Fruit fly (Drosophila melanogaster) whole organism, embryonic: ENCODE results near the gene CG34181.

Experiments used
- Atf3 ChIP-seq: fragments of 200-800 bp; sonication (Bioruptor generic); optimal IDR thresholded peaks from 3 replicates; lab custom pipeline; 2016; ENCODE audit warnings: missing biosample characterization, missing genetic modification characterization
- Blimp-1 ChIP-seq: fragments of 200-800 bp; sonication (Bioruptor generic); optimal IDR thresholded peaks from 3 replicates; lab custom pipeline; 2018; ENCODE audit warnings: missing biosample characterization, missing genetic modification characterization, mild to moderate bottlenecking, moderate library complexity, missing genetic modification reagents
- CG10366 ChIP-seq: fragments of 200-800 bp; sonication (Bioruptor generic); IDR thresholded peaks from 2 replicates; pipeline ENCODE4 v1.3.6; 2022; ENCODE audit warnings: missing biosample characterization, missing genetic modification characterization
- CG1233 ChIP-seq: fragments of 200-800 bp; sonication (Bioruptor generic); optimal IDR thresholded peaks from 4 replicates; lab custom pipeline; 2018; ENCODE audit warnings: missing biosample characterization, mild to moderate bottlenecking, missing genetic modification characterization
- CG14965 ChIP-seq: fragments of 200-800 bp; sonication (Bioruptor generic); optimal IDR thresholded peaks from 2 replicates; lab custom pipeline; 2016; ENCODE audit warnings: missing biosample characterization, missing genetic modification characterization, borderline replicate concordance
- CG15479 ChIP-seq: fragments of 200-800 bp; sonication (Bioruptor generic); optimal IDR thresholded peaks from 3 replicates; lab custom pipeline; 2019; ENCODE audit warnings: missing biosample characterization, mild to moderate bottlenecking, missing genetic modification characterization, moderate library complexity
- CG17359 ChIP-seq: fragments of 200-800 bp; sonication (Bioruptor generic); optimal IDR thresholded peaks from 3 replicates; lab custom pipeline; 2018; ENCODE audit warnings: missing biosample characterization, mild to moderate bottlenecking, missing genetic modification characterization, moderate library complexity
- CG17385 ChIP-seq: fragments of 200-800 bp; sonication (Bioruptor generic); optimal IDR thresholded peaks from 3 replicates; lab custom pipeline; 2018; ENCODE audit warnings: missing biosample characterization, mild to moderate bottlenecking, missing genetic modification characterization
- CG2678 ChIP-seq: fragments of 200-800 bp; sonication (Bioruptor generic); optimal IDR thresholded peaks from 3 replicates; lab custom pipeline; 2019; ENCODE audit warnings: missing biosample characterization, mild to moderate bottlenecking, missing genetic modification characterization, moderate library complexity
- CG30020 ChIP-seq: fragments of 200-800 bp; optimal IDR thresholded peaks from 2 replicates; lab custom pipeline; 2019; ENCODE audit warnings: missing biosample characterization, mild to moderate bottlenecking, missing genetic modification characterization, moderate library complexity
- CG33557 ChIP-seq: fragments of 200-800 bp; sonication (Bioruptor generic); optimal IDR thresholded peaks from 2 replicates; lab custom pipeline; 2019; ENCODE audit warnings: missing biosample characterization, mild to moderate bottlenecking, missing genetic modification characterization, moderate library complexity
- CG6791 ChIP-seq: fragments of 200-800 bp; sonication (Bioruptor generic); IDR thresholded peaks from 3 replicates; pipeline ENCODE4 v1.3.6; 2022; ENCODE audit warnings: missing biosample characterization, missing genetic modification characterization; ENCODE audit not compliant: partially characterized antibody
- CG7839 ChIP-seq: fragments of 200-800 bp; sonication (Bioruptor generic); optimal IDR thresholded peaks from 3 replicates; lab custom pipeline; 2018; ENCODE audit warnings: missing biosample characterization, mild to moderate bottlenecking, missing genetic modification characterization, moderate library complexity
- Dad ChIP-seq: fragments of 200-800 bp; sonication (Bioruptor generic); optimal IDR thresholded peaks from 3 replicates; lab custom pipeline; 2016; ENCODE audit warnings: missing biosample characterization, missing genetic modification characterization
- Dip3 ChIP-seq: fragments of 200-800 bp; sonication (Bioruptor generic); optimal IDR thresholded peaks from 3 replicates; lab custom pipeline; 2016; ENCODE audit warnings: missing biosample characterization, missing genetic modification characterization
- HLH4C ChIP-seq: fragments of 200-800 bp; sonication (Bioruptor generic); IDR thresholded peaks from 3 replicates; pipeline ENCODE4 v1.3.6; 2022; ENCODE audit warnings: missing biosample characterization, missing genetic modification characterization; ENCODE audit not compliant: partially characterized antibody
- HmgZ ChIP-seq: fragments of 200-800 bp; sonication (Bioruptor generic); optimal IDR thresholded peaks from 2 replicates; lab custom pipeline; 2018; ENCODE audit warnings: missing biosample characterization, mild to moderate bottlenecking, missing genetic modification characterization
- Kr ChIP-seq: fragments of 200-800 bp; sonication (Bioruptor generic); optimal IDR thresholded peaks from 2 replicates; lab custom pipeline; 2017; ENCODE audit warnings: missing biosample characterization, mild to moderate bottlenecking, missing genetic modification characterization
- MTF-1 ChIP-seq: fragments of 200-800 bp; sonication (Bioruptor generic); optimal IDR thresholded peaks from 2 replicates; lab custom pipeline; 2018; ENCODE audit warnings: missing biosample characterization, mild to moderate bottlenecking, missing genetic modification characterization, borderline replicate concordance
- Mad ChIP-seq: fragments of 200-800 bp; sonication (Bioruptor generic); optimal IDR thresholded peaks from 2 replicates; lab custom pipeline; 2016; ENCODE audit warnings: missing biosample characterization, missing genetic modification characterization
- Nf-YA ChIP-seq: fragments of 200-800 bp; sonication (Bioruptor generic); IDR thresholded peaks from 2 replicates; pipeline ENCODE4 v1.3.6; 2022; ENCODE audit warnings: missing biosample characterization, missing genetic modification characterization
- Oaz ChIP-seq: fragments of 200-800 bp; sonication (Bioruptor generic); IDR thresholded peaks from 2 replicates; pipeline ENCODE4 v1.3.6; 2022; ENCODE audit warnings: missing biosample characterization, missing genetic modification characterization
- Usf ChIP-seq: fragments of 200-800 bp; sonication (Bioruptor generic); optimal IDR thresholded peaks from 2 replicates; lab custom pipeline; 2017; ENCODE audit warnings: missing genotype, missing biosample characterization, missing genetic modification characterization
- Vsx1 ChIP-seq: fragments of 200-800 bp; sonication (Bioruptor generic); optimal IDR thresholded peaks from 2 replicates; lab custom pipeline; 2017; ENCODE audit warnings: missing biosample characterization, mild to moderate bottlenecking, missing genetic modification characterization, missing genetic modification reagents
- aop ChIP-seq: fragments of 200-800 bp; sonication (Bioruptor generic); IDR thresholded peaks from 2 replicates; pipeline ENCODE4 v1.3.6; 2022; ENCODE audit warnings: missing biosample characterization, missing genetic modification characterization
- bbx ChIP-seq: fragments of 200-800 bp; sonication (Bioruptor generic); IDR thresholded peaks from 2 replicates; pipeline ENCODE4 v1.3.6; 2022; ENCODE audit warnings: missing biosample characterization, missing genetic modification characterization; ENCODE audit not compliant: partially characterized antibody
- chn ChIP-seq: fragments of 200-800 bp; sonication (Bioruptor generic); optimal IDR thresholded peaks from 2 replicates; lab custom pipeline; 2016; ENCODE audit warnings: missing biosample characterization, missing genetic modification characterization
- corto ChIP-seq: fragments of 200-800 bp; sonication (Bioruptor generic); optimal IDR thresholded peaks from 2 replicates; lab custom pipeline; 2016; ENCODE audit warnings: missing biosample characterization, mild to moderate bottlenecking, missing genetic modification characterization, moderate library complexity
- fu2 ChIP-seq: fragments of 200-800 bp; sonication (Bioruptor generic); optimal IDR thresholded peaks from 2 replicates; lab custom pipeline; 2016; ENCODE audit warnings: missing biosample characterization, missing genetic modification characterization
- gcm ChIP-seq: fragments of 200-800 bp; sonication (Bioruptor generic); optimal IDR thresholded peaks from 2 replicates; lab custom pipeline; 2019; ENCODE audit warnings: missing biosample characterization, mild to moderate bottlenecking, missing genetic modification characterization, moderate library complexity
- insv ChIP-seq, 2 experiments: fragments of 200-800 bp; sonication (Bioruptor generic); optimal IDR thresholded peaks; 3 replicates each; lab custom pipeline; 2016 to 2018; ENCODE audit warnings: missing biosample characterization in 2 of 2, missing genetic modification characterization in 2 of 2
- knrl ChIP-seq: fragments of 200-800 bp; sonication (Bioruptor generic); IDR thresholded peaks from 3 replicates; pipeline ENCODE4 v1.3.6; 2022; ENCODE audit warnings: missing biosample characterization, missing genetic modification characterization; ENCODE audit not compliant: partially characterized antibody
- lbe ChIP-seq: fragments of 200-800 bp; sonication (Bioruptor generic); optimal IDR thresholded peaks from 2 replicates; lab custom pipeline; 2016; ENCODE audit warnings: missing biosample characterization, mild to moderate bottlenecking, missing genetic modification characterization
- lov ChIP-seq, 2 experiments: fragments of 200-800 bp in 1 of 2; fragments of >200 bp in 1 of 2; sonication (Bioruptor generic) in 1 of 2; IDR thresholded peaks in 1 of 2; optimal IDR thresholded peaks in 1 of 2; 2 replicates in 1 of 2; 3 replicates in 1 of 2; pipeline versions ENCODE4 v1.3.6 to Lab custom; 2017 to 2022; ENCODE audit warnings: missing biosample characterization in 1 of 2, missing genetic modification characterization in 1 of 2
- maf-S ChIP-seq: fragments of 200-800 bp; sonication (Bioruptor generic); optimal IDR thresholded peaks from 2 replicates; lab custom pipeline; 2016; ENCODE audit warnings: missing biosample characterization, missing genetic modification characterization
- ranshi ChIP-seq: fragments of 200-800 bp; sonication (Bioruptor generic); IDR thresholded peaks from 2 replicates; pipeline ENCODE4 v1.3.6; 2022; ENCODE audit warnings: missing biosample characterization, missing genetic modification characterization
- scrt ChIP-seq: fragments of 200-800 bp; sonication (Bioruptor generic); optimal IDR thresholded peaks from 2 replicates; lab custom pipeline; 2018; ENCODE audit warnings: missing biosample characterization, mild to moderate bottlenecking, missing genetic modification characterization, moderate library complexity
- sisA ChIP-seq: fragments of 200-800 bp; sonication (Bioruptor generic); IDR thresholded peaks from 2 replicates; pipeline ENCODE4 v1.3.6; 2022; ENCODE audit warnings: missing biosample characterization, missing genetic modification characterization
- sob ChIP-seq: fragments of 200-800 bp; sonication (Bioruptor generic); IDR thresholded peaks from 2 replicates; pipeline ENCODE4 v1.3.6; 2022; ENCODE audit warnings: missing biosample characterization, missing genetic modification characterization
- tio ChIP-seq: fragments of 200-800 bp; sonication (Bioruptor generic); optimal IDR thresholded peaks from 2 replicates; lab custom pipeline; 2017; ENCODE audit warnings: missing biosample characterization, missing genetic modification characterization, inconsistent platforms
- trem ChIP-seq: fragments of 200-800 bp; optimal IDR thresholded peaks from 3 replicates; lab custom pipeline; 2019; ENCODE audit warnings: missing biosample characterization, mild to moderate bottlenecking, missing genetic modification characterization, moderate library complexity
- zen2 ChIP-seq: fragments of 200-800 bp; sonication (Bioruptor generic); IDR thresholded peaks from 3 replicates; pipeline ENCODE4 v1.3.6; 2022; ENCODE audit warnings: missing biosample characterization, missing genetic modification characterization; ENCODE audit not compliant: partially characterized antibody

The CG34181 gene

dm6 chr2L:9330628-9331027 is 36.8 kb upstream of the CG34181 start, which contains the start of gene Cks30A (continued):
- TF ChIP-seq ranshi (GFP tag; lab: Robert Waterston, UW) (no peak), CG30020 (tag; lab: Kevin White, UChicago) (no peak), HLH4C (GFP tag; lab: Robert Waterston, UW) (0 out of 3 replicates have a peak, but pooled peaks have one; percentile 38), scrt (no peak), CG2678 (tag; lab: Kevin White, UChicago) (no peak), trem (tag; lab: Kevin White, UChicago) (peak; percentile 70), Kr (no peak), Mad (GFP tag; lab: Kevin White, UChicago) (no peak), CG33557 (GFP tag; lab: Kevin White, UChicago) (no peak), zen2 (GFP tag; lab: Robert Waterston, UW) (no peak), Atf3 (GFP tag; lab: Kevin White, UChicago) (no peak), Blimp-1 (GFP tag; lab: Kevin White, UChicago) (no peak), HmgZ (tag; lab: Kevin White, UChicago) (no peak), sob (GFP tag; lab: Robert Waterston, UW) (no peak), maf-S (GFP tag; lab: Kevin White, UChicago) (peak; percentile 1), CG15479 (GFP tag; lab: Kevin White, UChicago) (no peak), CG14965 (no peak), MTF-1 (GFP tag; lab: Kevin White, UChicago) (no peak), CG1233 (GFP tag; lab: Kevin White, UChicago) (no peak), CG17385 (GFP tag; lab: Kevin White, UChicago) (no peak), insv (GFP tag; optimal IDR thresholded peaks at IDR 0.05; lab: Kevin White, UChicago) (no peak), tio (GFP tag; lab: Kevin White, UChicago) (no peak), Nf-YA (no peak), CG6791 (GFP tag; lab: Robert Waterston, UW) (peak; percentile 57; the same call in 2 of the 3 replicates), Vsx1 (GFP tag; lab: Kevin White, UChicago) (no peak), Usf (GFP tag; lab: Kevin White, UChicago) (no peak), aop (GFP tag; lab: Robert Waterston, UW) (no peak), CG17359 (tag; lab: Kevin White, UChicago) (no peak), corto (GFP tag; lab: Kevin White, UChicago) (no peak), Oaz (no peak), Dad (no peak), knrl (GFP tag; lab: Robert Waterston, UW) (peak; percentile 49; the same call in 2 of the 3 replicates), Dip3 (no peak), gcm (GFP tag; lab: Kevin White, UChicago) (no peak), lov (optimal IDR thresholded peaks at IDR 0.05; lab: Kevin White, UChicago) (no peak), lov (GFP tag; IDR thresholded peaks at IDR 0.05; lab: Robert Waterston, UW) (no peak), CG7839 (tag; lab: Kevin White, UChicago) (no peak), CG10366 (GFP tag; lab: Robert Waterston, UW) (no peak), fu2 (no peak), sisA (GFP tag; lab: Robert Waterston, UW) (no peak), lbe (GFP tag; lab: Kevin White, UChicago) (no peak), chn (GFP tag; lab: Kevin White, UChicago) (no peak), bbx (GFP tag; lab: Robert Waterston, UW) (no peak; the same call in 1 of the 2 replicates)
- TF ChIP-seq, all 482 proteins: peak for 50
